Worm (Caenorhabditis elegans): Measurements from ENCODE around the gene frpr-14.

- no peak for TF ChIP-seq lin-13 (GFP tag; optimal IDR thresholded peaks at IDR 0.05)
- TF ChIP-seq spr-3 (GFP tag; optimal IDR thresholded peaks at IDR 0.05), result no peak
These were observed 26.3 kb upstream of the frpr-14 start, which contains the start of gene T04B8.5 for ce11 chrII:624443-624842.

Measured in whole organism, L4 larva.